Worm (Caenorhabditis elegans) whole organism, L1 larva: ENCODE data around the gene ZK1240.2.

ENCODE experiments used
- C34B4.2 ChIP-seq: sonication (generic microtip); optimal IDR thresholded peaks from 2 replicates; lab custom pipeline; 2017; ENCODE audit warnings: mild to moderate bottlenecking, missing genetic modification characterization, missing compliant biosample characterization
- F16B12.6 ChIP-seq: fragments of 150-350 bp; optimal IDR thresholded peaks from 2 replicates; lab custom pipeline; 2014; ENCODE audit warnings: missing biosample characterization, missing genetic modification characterization
- Y116A8C.19 ChIP-seq: sonication (generic microtip); optimal IDR thresholded peaks from 2 replicates; lab custom pipeline; 2016; ENCODE audit warnings: missing compliant biosample characterization, missing genetic modification characterization, borderline replicate concordance
- aly-2 ChIP-seq: fragments of 150-350 bp; optimal IDR thresholded peaks from 2 replicates; lab custom pipeline; 2014; ENCODE audit warnings: missing biosample characterization, missing genetic modification characterization
- ceh-88 ChIP-seq: fragments of 200-800 bp; sonication (Bioruptor generic); IDR thresholded peaks from 2 replicates; pipeline ENCODE4 v1.3.6; 2022; ENCODE audit warnings: missing genetic modification characterization, missing compliant biosample characterization
- ces-1 ChIP-seq: fragments of 150-350 bp; optimal IDR thresholded peaks from 2 replicates; lab custom pipeline; 2014; ENCODE audit warnings: missing biosample characterization, missing genetic modification reagents, missing genetic modification characterization
- elt-2 ChIP-seq: sonication (generic microtip); optimal IDR thresholded peaks from 2 replicates; lab custom pipeline; 2016; ENCODE audit warnings: missing genetic modification characterization, mild to moderate bottlenecking, inconsistent platforms, missing compliant biosample characterization, missing genetic modification reagents
- elt-3 ChIP-seq, 6 experiments: fragments of 150-350 bp in 1 of 6; sonication (generic microtip); optimal IDR thresholded peaks; 2 replicates each; lab custom pipeline; 2017 to 2018; ENCODE audit warnings: missing biosample characterization in 6 of 6, missing genetic modification characterization in 6 of 6, inconsistent platforms in 1 of 6
- ets-5 ChIP-seq: fragments of 200-800 bp; sonication (Bioruptor generic); IDR thresholded peaks from 2 replicates; pipeline ENCODE4 v1.3.6; 2022; ENCODE audit warnings: missing genetic modification characterization, missing compliant biosample characterization
- fkh-8 ChIP-seq: sonication (generic microtip); optimal IDR thresholded peaks from 2 replicates; lab custom pipeline; 2016; ENCODE audit warnings: mild to moderate bottlenecking, missing genetic modification characterization, missing compliant biosample characterization
- hpl-2 ChIP-seq: fragments of 150-350 bp; optimal IDR thresholded peaks from 2 replicates; lab custom pipeline; 2014; ENCODE audit warnings: missing biosample characterization, missing genetic modification reagents, missing genetic modification characterization
- isw-1 ChIP-seq: fragments of 200-800 bp; sonication (Bioruptor generic); IDR thresholded peaks from 2 replicates; pipeline ENCODE4 v1.3.6; 2022; ENCODE audit warnings: missing genetic modification characterization, missing compliant biosample characterization
- jun-1 ChIP-seq: fragments of 150-350 bp; optimal IDR thresholded peaks from 2 replicates; lab custom pipeline; 2014; ENCODE audit warnings: missing biosample characterization, missing genetic modification reagents, missing genetic modification characterization
- lin-13 ChIP-seq: fragments of 150-350 bp; optimal IDR thresholded peaks from 2 replicates; lab custom pipeline; 2014; ENCODE audit warnings: missing biosample characterization, missing genetic modification reagents, missing genetic modification characterization
- lin-14 ChIP-seq: fragments of 200-800 bp; sonication (Bioruptor generic); optimal IDR thresholded peaks from 2 replicates; lab custom pipeline; 2018; ENCODE audit warnings: mild to moderate bottlenecking, missing genetic modification characterization, moderate library complexity, missing compliant biosample characterization
- lin-39 ChIP-seq: fragments of 150-350 bp; optimal IDR thresholded peaks from 2 replicates; lab custom pipeline; 2014; ENCODE audit warnings: missing biosample characterization, missing genetic modification reagents, missing genetic modification characterization
- lir-3 ChIP-seq: sonication (generic microtip); optimal IDR thresholded peaks from 2 replicates; lab custom pipeline; 2016; ENCODE audit warnings: mild to moderate bottlenecking, missing genetic modification characterization, moderate library complexity, missing compliant biosample characterization; ENCODE audit not compliant: poor library complexity
- mab-9 ChIP-seq: fragments of 200-800 bp; sonication (Bioruptor generic); IDR thresholded peaks from 2 replicates; pipeline ENCODE4 v1.3.6; 2022; ENCODE audit warnings: missing genetic modification reagents, missing genetic modification characterization, missing compliant biosample characterization
- mdl-1 ChIP-seq, 2 experiments: fragments of 150-350 bp; optimal IDR thresholded peaks; 2 replicates each; lab custom pipeline; 2014 to 2017; ENCODE audit warnings: missing biosample characterization in 2 of 2, missing genetic modification characterization in 2 of 2, inconsistent platforms in 1 of 2
- mep-1 ChIP-seq: fragments of 150-350 bp; optimal IDR thresholded peaks from 2 replicates; lab custom pipeline; 2014; ENCODE audit warnings: missing biosample characterization, missing genetic modification characterization
- nhr-11 ChIP-seq: fragments of 150-350 bp; optimal IDR thresholded peaks from 2 replicates; lab custom pipeline; 2014; ENCODE audit warnings: missing biosample characterization, missing genetic modification characterization
- nhr-19 ChIP-seq: fragments of 200-800 bp; sonication (Bioruptor generic); conservative IDR thresholded peaks from 2 replicates; pipeline ENCODE4 v1.3.6; 2022; ENCODE audit warnings: missing genetic modification characterization, missing compliant biosample characterization
- nhr-237 ChIP-seq: fragments of 150-350 bp; optimal IDR thresholded peaks from 2 replicates; lab custom pipeline; 2014; ENCODE audit warnings: missing biosample characterization, missing genetic modification characterization
- nhr-47 ChIP-seq: sonication (generic microtip); optimal IDR thresholded peaks from 2 replicates; lab custom pipeline; 2016; ENCODE audit warnings: mild to moderate bottlenecking, missing genetic modification characterization, moderate library complexity, missing compliant biosample characterization
- nhr-76 ChIP-seq: sonication (generic microtip); optimal IDR thresholded peaks from 2 replicates; lab custom pipeline; 2017; ENCODE audit warnings: missing biosample characterization, missing genetic modification characterization
- nhr-77 ChIP-seq: fragments of 150-350 bp; optimal IDR thresholded peaks from 2 replicates; lab custom pipeline; 2014; ENCODE audit warnings: missing biosample characterization, missing genetic modification characterization
- nhr-84 ChIP-seq: sonication (generic microtip); optimal IDR thresholded peaks from 2 replicates; lab custom pipeline; 2017; ENCODE audit warnings: missing biosample characterization, missing genetic modification characterization
- nhr-85 ChIP-seq: sonication (generic microtip); peaks from one replicate; lab custom pipeline; 2016; ENCODE audit warnings: missing genetic modification characterization, inconsistent platforms, missing compliant biosample characterization
- pax-3 ChIP-seq: fragments of 200-800 bp; sonication (Bioruptor generic); optimal IDR thresholded peaks from 2 replicates; lab custom pipeline; 2018; ENCODE audit warnings: mild to moderate bottlenecking, missing genetic modification characterization, moderate library complexity, missing compliant biosample characterization
- pqm-1 ChIP-seq: sonication (generic microtip); optimal IDR thresholded peaks from 3 replicates; lab custom pipeline; 2017; ENCODE audit warnings: missing biosample characterization, missing genetic modification characterization
- skn-1 ChIP-seq: fragments of 150-350 bp; optimal IDR thresholded peaks from 2 replicates; lab custom pipeline; 2014; ENCODE audit warnings: missing biosample characterization, missing genetic modification characterization
- snu-23 ChIP-seq: sonication (generic microtip); optimal IDR thresholded peaks from 2 replicates; lab custom pipeline; 2016; ENCODE audit warnings: missing genetic modification characterization, missing compliant biosample characterization
- sptf-1 ChIP-seq: fragments of 150-350 bp; optimal IDR thresholded peaks from 2 replicates; lab custom pipeline; 2014; ENCODE audit warnings: missing biosample characterization, missing genetic modification characterization
- sup-37 ChIP-seq: fragments of 200-800 bp; sonication (Bioruptor generic); optimal IDR thresholded peaks from 2 replicates; lab custom pipeline; 2018; ENCODE audit warnings: mild to moderate bottlenecking, missing genetic modification characterization, missing compliant biosample characterization
- tbx-2 ChIP-seq: sonication (generic microtip); optimal IDR thresholded peaks from 2 replicates; lab custom pipeline; 2016; ENCODE audit warnings: missing genetic modification characterization, missing compliant biosample characterization
- tlp-1 ChIP-seq: fragments of 150-350 bp; optimal IDR thresholded peaks from 2 replicates; lab custom pipeline; 2014; ENCODE audit warnings: missing biosample characterization, missing genetic modification characterization
- unc-98 ChIP-seq: fragments of 200-800 bp; sonication (Bioruptor generic); IDR thresholded peaks from 2 replicates; pipeline ENCODE4 v1.3.6; 2022; ENCODE audit warnings: missing genetic modification characterization, missing compliant biosample characterization
- vab-15 ChIP-seq: sonication (generic microtip); optimal IDR thresholded peaks from 2 replicates; lab custom pipeline; 2017; ENCODE audit warnings: missing genotype, mild to moderate bottlenecking, missing genetic modification characterization, missing compliant biosample characterization

Gene ZK1240.2

ce11 chrII:2322857-2323518 is at the start of gene ZK1240.2, which contains the start of gene ZK1240.6:
TSS of gene ZK1240.2 (plus strand) at chrII:2323376.
TSS of gene ZK1240.6 (minus strand) at chrII:2322907.
- TF ChIP-seq hpl-2 = no peak
- no peak for TF ChIP-seq nhr-85 (tag; lab: Kevin White, UChicago)
- TF ChIP-seq lin-13 (GFP tag; lab: Kevin White, UChicago) = no peak
- TF ChIP-seq elt-3 (tag; optimal IDR thresholded peaks at IDR 0.05; lab: Kevin White, UChicago) = no peak
- no peak for TF ChIP-seq vab-15 (tag; lab: Kevin White, UChicago)
- no peak for TF ChIP-seq jun-1 (tag; lab: Kevin White, UChicago)
- TF ChIP-seq skn-1 (tag; lab: Kevin White, UChicago) = no peak
- peak; percentile 74 for TF ChIP-seq elt-2 (tag; lab: Kevin White, UChicago)
- no peak for TF ChIP-seq lin-39
- no peak for TF ChIP-seq Y116A8C.19 (tag; lab: Kevin White, UChicago)
- TF ChIP-seq pqm-1 (tag; lab: Kevin White, UChicago) = peak; percentile 49

ce11 chrII:2273750-2274149 is 49.4 kb upstream of the ZK1240.2 start:
- TF ChIP-seq mab-9 (GFP tag; lab: Robert Waterston, UW) = no peak
- TF ChIP-seq lir-3 (tag; lab: Kevin White, UChicago) = no peak
- TF ChIP-seq F16B12.6 = no peak
- no peak for TF ChIP-seq nhr-77
- no peak for TF ChIP-seq mep-1 (tag; lab: Kevin White, UChicago)
- no peak for TF ChIP-seq mdl-1 (tag; optimal IDR thresholded peaks at IDR 0.05; lab: Kevin White, UChicago)
- no peak for TF ChIP-seq unc-98 (GFP tag; lab: Robert Waterston, UW)
- no peak for TF ChIP-seq nhr-84 (tag; lab: Kevin White, UChicago)
- TF ChIP-seq nhr-237 (tag; lab: Kevin White, UChicago) = no peak
- TF ChIP-seq snu-23 (GFP tag; lab: Kevin White, UChicago) = no peak
- no peak for TF ChIP-seq isw-1
- TF ChIP-seq sup-37 (GFP tag; lab: Kevin White, UChicago) = no peak
- TF ChIP-seq lin-14 = no peak
- TF ChIP-seq tlp-1 = no peak
- TF ChIP-seq C34B4.2 = no peak

- TF ChIP-seq ets-5 (GFP tag; lab: Robert Waterston, UW) (no peak), tbx-2 (tag; lab: Kevin White, UChicago) (no peak), nhr-11 (tag; lab: Kevin White, UChicago) (no peak), aly-2 (tag; lab: Kevin White, UChicago) (no peak), fkh-8 (tag; lab: Kevin White, UChicago) (no peak), Y116A8C.19 (tag; lab: Kevin White, UChicago) (no peak), nhr-77 (no peak), pax-3 (tag; lab: Kevin White, UChicago) (no peak), nhr-47 (no peak), ceh-88 (GFP tag; lab: Robert Waterston, UW) (no peak), sptf-1 (tag; lab: Kevin White, UChicago) (no peak), ces-1 (GFP tag; lab: Kevin White, UChicago) (no peak), nhr-84 (tag; lab: Kevin White, UChicago) (no peak), nhr-76 (tag; lab: Kevin White, UChicago) (no peak), nhr-19 (no peak), vab-15 (tag; lab: Kevin White, UChicago) (no peak)
These were observed 45.8 kb upstream of the ZK1240.2 start, which contains the start of gene K09F6.15 for ce11 chrII:2277418-2277817. TSS of gene K09F6.15 (minus strand) at chrII:2277518.
